Worm (Caenorhabditis elegans) whole organism, L4 larva: ENCODE measurements around the gene dgtr-1.

Experiments used
- F26F4.8 ChIP-seq: fragments of 200-800 bp; sonication (Bioruptor generic); conservative IDR thresholded peaks from 2 replicates; pipeline ENCODE4 v1.3.6; 2022; ENCODE audit warnings: missing genetic modification characterization, missing compliant biosample characterization
- F44E2.7 ChIP-seq: fragments of 200-800 bp; sonication (Bioruptor generic); IDR thresholded peaks from 2 replicates; pipeline ENCODE4 v2.1.2; 2022; ENCODE audit warnings: missing genetic modification characterization, missing compliant biosample characterization
- T26A8.4 ChIP-seq: fragments of 200-800 bp; sonication (Bioruptor generic); IDR thresholded peaks from 2 replicates; pipeline ENCODE4 v1.3.6; 2022; ENCODE audit warnings: missing genetic modification characterization, missing compliant biosample characterization
- Y48G9A.11 ChIP-seq: fragments of 200-800 bp; sonication (Bioruptor generic); IDR thresholded peaks from 2 replicates; pipeline ENCODE4 v1.3.6; 2022; ENCODE audit warnings: missing genetic modification reagents, missing genetic modification characterization, missing compliant biosample characterization
- Y5F2A.4 ChIP-seq: fragments of 200-800 bp; sonication (Bioruptor generic); optimal IDR thresholded peaks from 2 replicates; lab custom pipeline; 2018; ENCODE audit warnings: mild to moderate bottlenecking, missing genetic modification characterization, missing compliant biosample characterization
- Y75B8A.6 ChIP-seq: fragments of 200-800 bp; sonication (Bioruptor generic); IDR thresholded peaks from 2 replicates; pipeline ENCODE4 v1.3.6; 2022; ENCODE audit warnings: missing genetic modification reagents, missing genetic modification characterization, missing compliant biosample characterization
- ZK546.5 ChIP-seq, 2 experiments: sonication (generic microtip); optimal IDR thresholded peaks; 2 replicates each; lab custom pipeline; 2017; ENCODE audit warnings: missing biosample characterization in 2 of 2, missing genetic modification characterization in 2 of 2
- aha-1 ChIP-seq: fragments of 150-350 bp; peaks from one replicate; lab custom pipeline; 2014; ENCODE audit warnings: missing biosample characterization, missing genetic modification characterization
- arid-1 ChIP-seq: fragments of 200-800 bp; sonication (Bioruptor generic); conservative IDR thresholded peaks from 2 replicates; pipeline ENCODE4 v1.3.6; 2022; ENCODE audit warnings: missing genetic modification reagents, missing genetic modification characterization, missing compliant biosample characterization
- ceh-20 ChIP-seq: fragments of 200-800 bp; sonication (Bioruptor generic); IDR thresholded peaks from 2 replicates; pipeline ENCODE4 v1.3.6; 2022; ENCODE audit warnings: missing genetic modification reagents, missing genetic modification characterization, missing compliant biosample characterization
- ceh-32 ChIP-seq: sonication (generic microtip); optimal IDR thresholded peaks from 2 replicates; lab custom pipeline; 2016; ENCODE audit warnings: mild to moderate bottlenecking, missing genetic modification characterization, missing compliant biosample characterization; ENCODE audit not compliant: poor library complexity
- ces-1 ChIP-seq: fragments of 150-350 bp; sonication (generic microtip); optimal IDR thresholded peaks from 4 replicates; lab custom pipeline; 2014; ENCODE audit warnings: missing biosample characterization, missing genetic modification reagents, missing genetic modification characterization
- daf-12 ChIP-seq: fragments of 150-350 bp; optimal IDR thresholded peaks from 2 replicates; lab custom pipeline; 2014; ENCODE audit warnings: missing biosample characterization, missing genetic modification reagents, missing genetic modification characterization
- daf-16 ChIP-seq, 3 experiments: sonication (generic microtip); optimal IDR thresholded peaks; 2 replicates each; lab custom pipeline; 2016 to 2017; ENCODE audit warnings: missing genetic modification characterization in 3 of 3, missing genetic modification reagents in 3 of 3, mild to moderate bottlenecking in 2 of 3, missing compliant biosample characterization in 2 of 3, missing biosample characterization in 1 of 3, moderate library complexity in 1 of 3
- daf-19 ChIP-seq: fragments of 200-800 bp; sonication (Bioruptor generic); conservative IDR thresholded peaks from 2 replicates; pipeline ENCODE4 v1.3.6; 2022; ENCODE audit warnings: missing genetic modification characterization, missing compliant biosample characterization
- dmd-6 ChIP-seq: fragments of 200-800 bp; sonication (Bioruptor generic); IDR thresholded peaks from 2 replicates; pipeline ENCODE4 v1.3.6; 2022; ENCODE audit warnings: missing genetic modification reagents, missing genetic modification characterization, missing compliant biosample characterization
- duxl-1 ChIP-seq: sonication (generic microtip); optimal IDR thresholded peaks from 2 replicates; lab custom pipeline; 2016; ENCODE audit warnings: mild to moderate bottlenecking, missing genetic modification characterization, moderate library complexity, missing compliant biosample characterization; ENCODE audit not compliant: poor library complexity
- dve-1 ChIP-seq: sonication (generic microtip); optimal IDR thresholded peaks from 2 replicates; lab custom pipeline; 2017; ENCODE audit warnings: antibody characterized with exemption, mild to moderate bottlenecking, missing genetic modification characterization, missing compliant biosample characterization; ENCODE audit not compliant: insufficient read depth
- egl-27 ChIP-seq: sonication (generic microtip); optimal IDR thresholded peaks from 3 replicates; lab custom pipeline; 2017; ENCODE audit warnings: missing biosample characterization, missing genetic modification reagents, missing genetic modification characterization
- fkh-10 ChIP-seq: fragments of 150-350 bp; optimal IDR thresholded peaks from 2 replicates; lab custom pipeline; 2014; ENCODE audit warnings: missing biosample characterization, missing genetic modification reagents, missing genetic modification characterization
- gei-8 ChIP-seq: fragments of 200-800 bp; sonication (Bioruptor generic); optimal IDR thresholded peaks from 2 replicates; lab custom pipeline; 2018; ENCODE audit warnings: mild to moderate bottlenecking, missing genetic modification characterization, missing compliant biosample characterization
- hlh-11 ChIP-seq: fragments of 200-800 bp; sonication (Bioruptor generic); optimal IDR thresholded peaks from 2 replicates; lab custom pipeline; 2018; ENCODE audit warnings: mild to moderate bottlenecking, missing genetic modification characterization, missing compliant biosample characterization
- hlh-30 ChIP-seq: sonication (generic microtip); optimal IDR thresholded peaks from 2 replicates; lab custom pipeline; 2017; ENCODE audit warnings: antibody characterized with exemption, mild to moderate bottlenecking, missing genetic modification characterization, missing compliant biosample characterization; ENCODE audit not compliant: insufficient read depth
- jun-1 ChIP-seq: fragments of 150-350 bp; optimal IDR thresholded peaks from 2 replicates; lab custom pipeline; 2014; ENCODE audit warnings: missing biosample characterization, missing genetic modification reagents, missing genetic modification characterization
- lin-29 ChIP-seq: fragments of 200-800 bp; sonication (Bioruptor generic); IDR thresholded peaks from 2 replicates; pipeline ENCODE4 v1.3.6; 2022; ENCODE audit warnings: missing genetic modification reagents, missing genetic modification characterization, missing compliant biosample characterization
- lir-3 ChIP-seq: sonication (generic microtip); optimal IDR thresholded peaks from 2 replicates; lab custom pipeline; 2016; ENCODE audit warnings: mild to moderate bottlenecking, missing genetic modification characterization, missing compliant biosample characterization
- lsy-2 ChIP-seq, 2 experiments: fragments of 150-350 bp in 1 of 2; sonication (generic microtip) in 1 of 2; optimal IDR thresholded peaks; 2 replicates each; lab custom pipeline; 2014 to 2017; ENCODE audit warnings: missing biosample characterization in 2 of 2, missing genetic modification characterization in 2 of 2
- madf-9 ChIP-seq: fragments of 200-800 bp; sonication (Bioruptor generic); conservative IDR thresholded peaks from 2 replicates; pipeline ENCODE4 v1.3.6; 2022; ENCODE audit warnings: missing genetic modification reagents, missing genetic modification characterization, missing compliant biosample characterization
- mdl-1 ChIP-seq, 2 experiments: fragments of 150-350 bp in 1 of 2; sonication (generic microtip) in 1 of 2; optimal IDR thresholded peaks; 2 replicates each; lab custom pipeline; 2014 to 2017; ENCODE audit warnings: missing biosample characterization in 2 of 2, missing genetic modification characterization in 2 of 2
- mdt-29 ChIP-seq: fragments of 200-800 bp; sonication (Bioruptor generic); IDR thresholded peaks from 2 replicates; pipeline ENCODE4 v1.3.6; 2022; ENCODE audit warnings: missing genetic modification reagents, missing genetic modification characterization, missing compliant biosample characterization
- mep-1 ChIP-seq: fragments of 150-350 bp; sonication (generic microtip); optimal IDR thresholded peaks from 3 replicates; lab custom pipeline; 2014; ENCODE audit warnings: missing biosample characterization, missing genetic modification characterization
- mes-2 ChIP-seq: sonication (generic microtip); optimal IDR thresholded peaks from 2 replicates; lab custom pipeline; 2016; ENCODE audit warnings: missing genotype, mild to moderate bottlenecking, missing genetic modification characterization, missing compliant biosample characterization; ENCODE audit not compliant: poor library complexity, severe bottlenecking
- nhr-102 ChIP-seq: sonication (generic microtip); optimal IDR thresholded peaks from 2 replicates; lab custom pipeline; 2016; ENCODE audit warnings: mild to moderate bottlenecking, missing genetic modification characterization, moderate library complexity, missing compliant biosample characterization
- nhr-11 ChIP-seq: fragments of 150-350 bp; optimal IDR thresholded peaks from 2 replicates; lab custom pipeline; 2014; ENCODE audit warnings: missing biosample characterization, missing genetic modification characterization
- nhr-111 ChIP-seq: fragments of 200-800 bp; sonication (Bioruptor generic); optimal IDR thresholded peaks from 2 replicates; lab custom pipeline; 2018; ENCODE audit warnings: mild to moderate bottlenecking, missing genetic modification characterization, missing compliant biosample characterization
- nhr-237 ChIP-seq: sonication (generic microtip); optimal IDR thresholded peaks from 2 replicates; lab custom pipeline; 2017; ENCODE audit warnings: missing biosample characterization, missing genetic modification characterization
- nhr-25 ChIP-seq: sonication (generic microtip); optimal IDR thresholded peaks from 2 replicates; lab custom pipeline; 2017; ENCODE audit warnings: missing genetic modification characterization, mild to moderate bottlenecking, missing compliant biosample characterization, antibody characterized with exemption, moderate library complexity, borderline replicate concordance; ENCODE audit not compliant: insufficient read depth
- nhr-28 ChIP-seq: fragments of 150-350 bp; optimal IDR thresholded peaks from 2 replicates; lab custom pipeline; 2014; ENCODE audit warnings: missing biosample characterization, missing genetic modification characterization
- nhr-42 ChIP-seq: fragments of 200-800 bp; sonication (Bioruptor generic); IDR thresholded peaks from 2 replicates; pipeline ENCODE4 v1.3.6; 2022; ENCODE audit warnings: missing genetic modification characterization, missing compliant biosample characterization
- nhr-48 ChIP-seq: sonication (generic microtip); optimal IDR thresholded peaks from 2 replicates; lab custom pipeline; 2016; ENCODE audit warnings: mild to moderate bottlenecking, missing genetic modification characterization, missing compliant biosample characterization
- nhr-6 ChIP-seq: fragments of 150-350 bp; optimal IDR thresholded peaks from 2 replicates; lab custom pipeline; 2014; ENCODE audit warnings: missing biosample characterization, missing genetic modification characterization
- nhr-76 ChIP-seq: fragments of 150-350 bp; optimal IDR thresholded peaks from 2 replicates; lab custom pipeline; 2014; ENCODE audit warnings: missing biosample characterization, missing genetic modification characterization
- nhr-77 ChIP-seq: fragments of 150-350 bp; optimal IDR thresholded peaks from 2 replicates; lab custom pipeline; 2014; ENCODE audit warnings: missing biosample characterization, missing genetic modification characterization
- pha-4 ChIP-seq, 2 experiments: fragments of 150-350 bp in 1 of 2; fragments of 200-800 bp in 1 of 2; sonication (Bioruptor generic) in 1 of 2; IDR thresholded peaks in 1 of 2; optimal IDR thresholded peaks in 1 of 2; 2 replicates each; pipeline versions ENCODE4 v1.3.6 to Lab custom; 2014 to 2022; ENCODE audit warnings: missing genetic modification characterization in 2 of 2, missing genetic modification reagents in 2 of 2, missing biosample characterization in 1 of 2, missing compliant biosample characterization in 1 of 2
- pqm-1 ChIP-seq: sonication (generic microtip); optimal IDR thresholded peaks from 2 replicates; lab custom pipeline; 2017; ENCODE audit warnings: missing biosample characterization, missing genetic modification characterization
- sdz-12 ChIP-seq: fragments of 200-800 bp; sonication (Bioruptor generic); optimal IDR thresholded peaks from 2 replicates; lab custom pipeline; 2018; ENCODE audit warnings: mild to moderate bottlenecking, missing genetic modification characterization, missing compliant biosample characterization
- tra-1 ChIP-seq: fragments of 200-800 bp; sonication (Bioruptor generic); IDR thresholded peaks from 2 replicates; pipeline ENCODE4 v1.3.6; 2022; ENCODE audit warnings: missing genetic modification reagents, missing genetic modification characterization, missing compliant biosample characterization
- unc-130 ChIP-seq: sonication (generic microtip); optimal IDR thresholded peaks from 2 replicates; lab custom pipeline; 2016; ENCODE audit warnings: missing genetic modification reagents, missing genetic modification characterization, missing compliant biosample characterization
- zag-1 ChIP-seq: fragments of 150-350 bp; optimal IDR thresholded peaks from 2 replicates; lab custom pipeline; 2014; ENCODE audit warnings: missing biosample characterization, missing genetic modification characterization

The dgtr-1 gene

ce11 chrV:6487878-6488277, 9.0 kb upstream of the dgtr-1 start (continued):
- TF ChIP-seq ces-1 (GFP tag; lab: Kevin White, UChicago) (no peak), nhr-28 (tag; lab: Kevin White, UChicago) (no peak), arid-1 (GFP tag; lab: Robert Waterston, UW) (no peak), pqm-1 (no peak), madf-9 (GFP tag; lab: Robert Waterston, UW) (no peak), aha-1 (no peak), nhr-48 (tag; lab: Kevin White, UChicago) (no peak), ZK546.5 (tag; optimal IDR thresholded peaks at IDR 0.05; lab: Kevin White, UChicago) (no peak), daf-12 (tag; lab: Kevin White, UChicago) (no peak), Y48G9A.11 (no peak), unc-130 (GFP tag; lab: Kevin White, UChicago) (no peak), nhr-237 (tag; lab: Kevin White, UChicago) (no peak), nhr-76 (no peak), mep-1 (tag; lab: Kevin White, UChicago) (peak; percentile 31), T26A8.4 (GFP tag; lab: Robert Waterston, UW) (no peak), ceh-20 (no peak), jun-1 (tag; lab: Kevin White, UChicago) (no peak), nhr-102 (tag; lab: Kevin White, UChicago) (peak; percentile 27), mes-2 (tag; lab: Kevin White, UChicago) (no peak), nhr-25 (no peak), nhr-111 (no peak), lin-29 (GFP tag; lab: Robert Waterston, UW) (no peak), lsy-2 (tag; optimal IDR thresholded peaks at IDR 0.05; lab: Kevin White, UChicago) (peak in 1 of 2 experiments; percentile 8), lir-3 (no peak), F26F4.8 (no peak), hlh-11 (tag; lab: Kevin White, UChicago) (peak; percentile 14), egl-27 (tag; lab: Kevin White, UChicago) (no peak), mdl-1 (tag; optimal IDR thresholded peaks at IDR 0.05; lab: Kevin White, UChicago) (no peak), sdz-12 (GFP tag; lab: Kevin White, UChicago) (no peak), ceh-32 (tag; lab: Kevin White, UChicago) (no peak), zag-1 (tag; lab: Kevin White, UChicago) (no peak), daf-19 (no peak), gei-8 (GFP tag; lab: Kevin White, UChicago) (peak; percentile 21), Y5F2A.4 (GFP tag; lab: Kevin White, UChicago) (no peak), Y75B8A.6 (GFP tag; lab: Robert Waterston, UW) (no peak), dmd-6 (GFP tag; lab: Robert Waterston, UW) (peak; percentile 35; the same call in 1 of the 2 replicates), nhr-11 (tag; lab: Kevin White, UChicago) (no peak), nhr-42 (no peak)

ce11 chrV:6488849-6489248, 8.1 kb upstream of the dgtr-1 start, which contains the start of gene lec-10:
lec-10 (minus strand) TSS chrV:6489120.
- no peak for TF ChIP-seq F44E2.7 (GFP tag; lab: Robert Waterston, UW)
- TF ChIP-seq aha-1: peak; percentile 77
- peak; percentile 57; the same call in 1 of the 2 replicates for TF ChIP-seq mdt-29 (GFP tag; lab: Robert Waterston, UW)
- TF ChIP-seq Y75B8A.6 (GFP tag; lab: Robert Waterston, UW): no peak
- TF ChIP-seq pha-4 (GFP tag; IDR thresholded peaks at IDR 0.05; lab: Robert Waterston, UW): peak; percentile 8; the same call in 1 of the 2 replicates
- TF ChIP-seq pha-4 (tag; optimal IDR thresholded peaks at IDR 0.05; lab: Kevin White, UChicago): no peak
- TF ChIP-seq nhr-48 (tag; lab: Kevin White, UChicago): peak; percentile 50
- TF ChIP-seq dve-1 (tag; lab: Kevin White, UChicago): peak; percentile 89
- peak; percentile 43 for TF ChIP-seq nhr-6 (tag; lab: Kevin White, UChicago)
- TF ChIP-seq lsy-2 (tag; optimal IDR thresholded peaks at IDR 0.05; lab: Kevin White, UChicago): peak in 1 of 2 experiments; percentile 29
- peak; percentile 7 for TF ChIP-seq duxl-1 (tag; lab: Kevin White, UChicago)
- TF ChIP-seq arid-1 (GFP tag; lab: Robert Waterston, UW): no peak
- no peak for TF ChIP-seq fkh-10 (GFP tag; lab: Kevin White, UChicago)
- 0 out of 2 replicates have a peak, but pooled peaks have one; percentile 40 for TF ChIP-seq tra-1 (GFP tag; lab: Robert Waterston, UW)
- TF ChIP-seq hlh-30 (tag; lab: Kevin White, UChicago): peak; percentile 35
- no peak for TF ChIP-seq daf-16 (GFP tag; optimal IDR thresholded peaks at IDR 0.05; lab: Kevin White, UChicago)
- peak; percentile 62 for TF ChIP-seq daf-16 (tag; optimal IDR thresholded peaks at IDR 0.05; lab: Kevin White, UChicago)
- TF ChIP-seq pqm-1: peak; percentile 92
- TF ChIP-seq nhr-77: peak; percentile 70
- peak; percentile 84 for TF ChIP-seq dmd-6 (GFP tag; lab: Robert Waterston, UW)
- TF ChIP-seq hlh-11 (tag; lab: Kevin White, UChicago): peak; percentile 65
